Fruit fly (Drosophila melanogaster): ENCODE measurements around the gene CG46448.

CG46448 gene

DNA sequence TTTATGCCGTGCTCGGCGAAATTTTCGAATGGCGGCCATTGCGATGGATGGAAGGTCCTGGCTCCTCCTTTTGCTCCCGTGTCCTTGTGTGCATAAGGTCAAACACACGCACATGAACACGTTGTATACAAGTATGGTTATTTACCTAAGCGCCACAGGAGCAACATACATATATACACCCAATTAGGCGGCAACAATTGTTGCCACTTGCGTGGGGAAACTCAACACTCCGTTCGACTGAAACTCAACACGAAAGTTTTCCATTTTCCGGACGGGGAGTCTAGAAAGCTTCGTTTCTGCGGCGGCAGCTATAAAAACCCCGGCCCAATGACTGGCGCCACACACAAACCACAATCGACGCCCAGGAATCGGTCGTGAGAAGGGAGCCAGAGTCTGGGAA, at the start of gene CG46448:
TSS of gene CG46448 (plus strand) at position 340 of the 400 bp plus-strand sequence.
- TF ChIP-seq salr (GFP tag; optimal IDR thresholded peaks at IDR 0.05) = no peak

DNA sequence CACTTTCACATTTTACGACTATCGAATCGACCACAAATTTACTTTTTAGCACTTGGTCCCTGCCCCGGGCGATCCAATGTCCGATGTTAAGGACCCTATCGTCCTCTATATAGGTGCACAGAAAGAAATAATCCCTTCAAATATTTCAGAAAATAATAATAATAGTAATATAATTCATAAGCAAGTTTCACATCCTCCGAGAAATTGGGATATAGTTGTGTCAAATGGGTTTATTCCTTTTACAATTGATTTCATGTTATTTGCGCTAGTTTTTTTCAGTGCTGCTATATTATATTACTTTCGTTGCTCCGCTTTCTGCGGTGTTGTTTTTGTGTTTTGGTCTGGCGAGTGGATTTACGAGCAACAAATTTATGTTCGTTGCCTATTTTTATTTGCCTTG, 43.0 kb upstream of the CG46448 start:
- TF ChIP-seq CG6808 (GFP tag; optimal IDR thresholded peaks at IDR 0.05) (no peak), CG7368 (GFP tag; optimal IDR thresholded peaks at IDR 0.05) (no peak), topi (GFP tag; optimal IDR thresholded peaks at IDR 0.05) (no peak), Ets21C (GFP tag; optimal IDR thresholded peaks at IDR 0.05) (no peak), Smox (GFP tag; optimal IDR thresholded peaks at IDR 0.05) (no peak), Met (GFP tag; optimal IDR thresholded peaks at IDR 0.05) (no peak), CG8632 (GFP tag; optimal IDR thresholded peaks at IDR 0.05) (no peak), CG10669 (GFP tag; optimal IDR thresholded peaks at IDR 0.05) (no peak), CG6163 (GFP tag; IDR thresholded peaks at IDR 0.05) (no peak), Hr38 (GFP tag; optimal IDR thresholded peaks at IDR 0.05) (no peak), spab (GFP tag; optimal IDR thresholded peaks at IDR 0.05) (no peak), CG15336 (GFP tag; IDR thresholded peaks at IDR 0.05) (no peak)

DNA sequence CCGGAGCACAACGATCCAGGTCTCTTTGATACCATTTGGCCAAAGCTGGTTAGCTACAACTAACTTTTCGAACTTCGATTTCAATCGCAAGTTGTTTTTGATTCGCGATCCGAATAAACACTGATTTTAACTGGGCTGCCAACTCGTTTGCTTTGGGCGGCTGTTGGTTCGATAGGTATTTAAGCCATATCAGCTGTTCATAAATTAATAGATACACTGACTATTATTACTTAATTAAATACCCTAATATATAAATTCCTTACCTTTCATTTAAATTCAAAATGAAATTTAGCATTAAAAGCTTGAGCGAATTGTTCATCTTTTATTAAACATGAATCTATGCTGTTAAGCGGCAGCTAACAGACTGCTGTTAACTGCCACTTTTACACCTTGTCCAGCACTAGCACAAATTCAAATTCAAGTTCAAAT, 34.2 kb upstream of the CG46448 start, which contains the start of gene CG9967:
TSS of gene CG9967 (minus strand) at position 129 of the 429 bp plus-strand sequence.
- TF ChIP-seq Hr38 (GFP tag; optimal IDR thresholded peaks at IDR 0.05) (no peak), vri (GFP tag; optimal IDR thresholded peaks at IDR 0.05) (peak; percentile 19), dac (GFP tag; optimal IDR thresholded peaks at IDR 0.05) (no peak), Lpt (GFP tag; optimal IDR thresholded peaks at IDR 0.05) (no peak), CG6792 (GFP tag; optimal IDR thresholded peaks at IDR 0.05) (no peak), CG3032 (tag; optimal IDR thresholded peaks at IDR 0.05) (no peak), cyc (GFP tag; optimal IDR thresholded peaks at IDR 0.05) (no peak), Met (GFP tag; optimal IDR thresholded peaks at IDR 0.05) (no peak), pdm3 (GFP tag; optimal IDR thresholded peaks at IDR 0.05) (peak; percentile 14), Eip93F (GFP tag; optimal IDR thresholded peaks at IDR 0.05) (peak; percentile 37), Hr4 (GFP tag; optimal IDR thresholded peaks at IDR 0.05) (no peak), achi (GFP tag; optimal IDR thresholded peaks at IDR 0.05) (no peak), CG4318 (GFP tag; optimal IDR thresholded peaks at IDR 0.05) (no peak), salr (GFP tag; optimal IDR thresholded peaks at IDR 0.05) (no peak), CG6854 (GFP tag; optimal IDR thresholded peaks at IDR 0.05) (no peak), CG15336 (GFP tag; IDR thresholded peaks at IDR 0.05) (no peak), lz (GFP tag; optimal IDR thresholded peaks at IDR 0.05) (no peak), CG8319 (GFP tag; optimal IDR thresholded peaks at IDR 0.05) (no peak), CG8119 (GFP tag; IDR thresholded peaks at IDR 0.05) (no peak), Sox102F (GFP tag; optimal IDR thresholded peaks at IDR 0.05) (no peak), esn (GFP tag; optimal IDR thresholded peaks at IDR 0.05) (no peak), acj6 (GFP tag; optimal IDR thresholded peaks at IDR 0.05) (peak; percentile 11), Eip78C (GFP tag) (peak; percentile 60), CG6163 (GFP tag; IDR thresholded peaks at IDR 0.05) (no peak), CG6276 (GFP tag; optimal IDR thresholded peaks at IDR 0.05) (no peak), CG34406 (GFP tag; optimal IDR thresholded peaks at IDR 0.05) (no peak), topi (GFP tag; optimal IDR thresholded peaks at IDR 0.05) (peak; percentile 13), fd85E (GFP tag; optimal IDR thresholded peaks at IDR 0.05) (no peak), CG1621 (tag; optimal IDR thresholded peaks at IDR 0.05) (no peak), fkh (GFP tag; optimal IDR thresholded peaks at IDR 0.05) (peak; percentile 52), Gug (GFP tag; IDR thresholded peaks at IDR 0.05) (no peak)
